Fruit fly (Drosophila melanogaster): ENCODE data around the gene Drsl6.
A peak's percentile ranks its signal among the peaks of the same experiment; 100 is the strongest.

Gene Drsl6

dm6 chr3L:3381869-3382488 lies 45.8 kb upstream of the Drsl6 start (continued):
- TF ChIP-seq CG15269 (tag; optimal IDR thresholded peaks at IDR 0.05) (peak; percentile 60), CG14667 (GFP tag; IDR thresholded peaks at IDR 0.05) (peak; percentile 42; the same call in 1 of the 2 replicates), CG1024 (GFP tag; IDR thresholded peaks at IDR 0.05) (0 out of 2 replicates have a peak, but pooled peaks have one; percentile 10), CG18262 (tag; optimal IDR thresholded peaks at IDR 0.05) (no peak), CG8388 (GFP tag; optimal IDR thresholded peaks at IDR 0.05) (peak; percentile 35), Oli (tag; optimal IDR thresholded peaks at IDR 0.05) (peak; percentile 32), Fer1 (GFP tag; optimal IDR thresholded peaks at IDR 0.05) (peak; percentile 40), sr (GFP tag; IDR thresholded peaks at IDR 0.05) (0 out of 3 replicates have a peak, but pooled peaks have one; percentile 47), jigr1 (GFP tag; IDR thresholded peaks at IDR 0.05) (0 out of 3 replicates have a peak, but pooled peaks have one; percentile 20), CG1602 (GFP tag; optimal IDR thresholded peaks at IDR 0.05) (peak; percentile 12), vvl (GFP tag; IDR thresholded peaks at IDR 0.05) (peak; percentile 57), Fer3 (tag; optimal IDR thresholded peaks at IDR 0.05) (peak; percentile 63), CG6689 (GFP tag; IDR thresholded peaks at IDR 0.05) (peak; percentile 45), CG4282 (GFP tag; optimal IDR thresholded peaks at IDR 0.05) (no peak), ttk (GFP tag; IDR thresholded peaks at IDR 0.05) (0 out of 2 replicates have a peak, but pooled peaks have one; percentile 29), Sry-δ (GFP tag; optimal IDR thresholded peaks at IDR 0.05) (no peak), CG12071 (GFP tag; optimal IDR thresholded peaks at IDR 0.05) (peak; percentile 33)

dm6 chr3L:3380225-3381043 lies 44.2 kb upstream of the Drsl6 start:
- TF ChIP-seq fd64A (GFP tag; optimal IDR thresholded peaks at IDR 0.05) = no peak
- peak; percentile 50 for TF ChIP-seq CG8924 (tag; optimal IDR thresholded peaks at IDR 0.05)
- TF ChIP-seq Abd-B (GFP tag; optimal IDR thresholded peaks at IDR 0.05) = peak; percentile 38
- TF ChIP-seq CG18619 (GFP tag; optimal IDR thresholded peaks at IDR 0.05) = no peak
- no peak for TF ChIP-seq aop (GFP tag; IDR thresholded peaks at IDR 0.05)
- TF ChIP-seq bsh (GFP tag; optimal IDR thresholded peaks at IDR 0.05) = peak in 1 of 2 experiments; percentile 65
- peak; percentile 44 for TF ChIP-seq CG8388 (GFP tag; optimal IDR thresholded peaks at IDR 0.05)
- TF ChIP-seq dpn (GFP tag; optimal IDR thresholded peaks at IDR 0.05) = peak in 1 of 2 experiments; percentile 47
- peak; percentile 43 for TF ChIP-seq tin (GFP tag; optimal IDR thresholded peaks at IDR 0.05)
- peak; percentile 23; the same call in 1 of the 2 replicates for TF ChIP-seq hbn (GFP tag; IDR thresholded peaks at IDR 0.05; ENCODE audit: partially characterized antibody)
- peak; percentile 58 for TF ChIP-seq HLH3B (GFP tag; IDR thresholded peaks at IDR 0.05)
- TF ChIP-seq CoRest (tag; optimal IDR thresholded peaks at IDR 0.05) = peak; percentile 54
- TF ChIP-seq trh (GFP tag; optimal IDR thresholded peaks at IDR 0.05) = no peak
- TF ChIP-seq hkb (optimal IDR thresholded peaks at IDR 0.05) = no peak
- TF ChIP-seq hkb (GFP tag; IDR thresholded peaks at IDR 0.05) = no peak
- TF ChIP-seq CG17359 (tag; optimal IDR thresholded peaks at IDR 0.05) = peak; percentile 55
- TF ChIP-seq CG12236 (GFP tag; optimal IDR thresholded peaks at IDR 0.05) = no peak
- TF ChIP-seq CG14965 (GFP tag; optimal IDR thresholded peaks at IDR 0.05; ENCODE audit: borderline replicate concordance) = no peak
- 0 out of 2 replicates have a peak, but pooled peaks have one; percentile 39 for TF ChIP-seq CG5953 (GFP tag; IDR thresholded peaks at IDR 0.05)
- peak; percentile 50 for TF ChIP-seq ttk (GFP tag; IDR thresholded peaks at IDR 0.05)
- TF ChIP-seq CG31441 (GFP tag; IDR thresholded peaks at IDR 0.05) = peak; percentile 74
- TF ChIP-seq CG5180 (GFP tag; optimal IDR thresholded peaks at IDR 0.05) = peak; percentile 42
- TF ChIP-seq CG7928 (GFP tag; optimal IDR thresholded peaks at IDR 0.05) = no peak
- TF ChIP-seq CG12071 (GFP tag; optimal IDR thresholded peaks at IDR 0.05) = peak; percentile 27
- no peak for TF ChIP-seq sc (optimal IDR thresholded peaks at IDR 0.05)
- TF ChIP-seq sc (GFP tag; optimal IDR thresholded peaks at IDR 0.05) = peak; percentile 13
- TF ChIP-seq Usf (GFP tag; optimal IDR thresholded peaks at IDR 0.05) = no peak
- peak; percentile 86 for TF ChIP-seq Blimp-1 (GFP tag; optimal IDR thresholded peaks at IDR 0.05)
- TF ChIP-seq unc-4 (GFP tag; IDR thresholded peaks at IDR 0.05; ENCODE audit: partially characterized antibody) = no peak
- peak; percentile 47 for TF ChIP-seq CG17829 (tag; optimal IDR thresholded peaks at IDR 0.05)
- TF ChIP-seq CG14014 (GFP tag; IDR thresholded peaks at IDR 0.05) = no peak
- no peak for TF ChIP-seq Ets97D (GFP tag; optimal IDR thresholded peaks at IDR 0.05)
- TF ChIP-seq emc (GFP tag; optimal IDR thresholded peaks at IDR 0.05) = no peak

Data from whole organism, embryonic.